Fruit fly (Drosophila melanogaster): ENCODE measurements around the gene Cpr65Ay.

DNA sequence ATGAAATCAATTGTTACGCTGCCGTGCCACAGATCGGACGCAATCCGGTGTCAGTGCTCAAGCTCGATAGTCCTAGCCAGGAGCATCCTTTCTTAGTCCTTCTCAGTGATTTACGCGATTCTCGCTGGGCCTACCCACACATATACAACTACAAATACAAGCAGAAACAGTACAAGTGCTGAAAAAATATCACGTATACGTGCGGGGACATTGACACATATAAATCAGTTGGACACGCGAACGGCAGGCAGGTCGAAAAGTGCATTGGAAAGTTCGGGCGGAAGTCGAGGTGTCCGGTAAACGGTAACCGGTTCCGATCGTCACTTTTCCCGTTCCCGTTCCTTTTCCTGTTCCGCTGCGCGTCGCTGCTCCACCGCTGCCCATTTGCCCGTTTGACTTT lies 47.0 kb downstream of the Cpr65Ay start:
- TF ChIP-seq CG14050 (GFP tag; IDR thresholded peaks at IDR 0.05) (no peak), MBD-R2 (GFP tag; IDR thresholded peaks at IDR 0.05) (no peak), nmo (GFP tag; optimal IDR thresholded peaks at IDR 0.05) (no peak), sc (optimal IDR thresholded peaks at IDR 0.05) (no peak), sc (GFP tag; optimal IDR thresholded peaks at IDR 0.05) (no peak), CG2129 (GFP tag; IDR thresholded peaks at IDR 0.05; ENCODE audit: partially characterized antibody) (no peak), Ptx1 (GFP tag; IDR thresholded peaks at IDR 0.05) (no peak)
